Fruit fly (Drosophila melanogaster) whole organism, larva: ENCODE data around the gene ND-B22.

Experiments used
- noc ChIP-seq: fragments of 200-800 bp; sonication (Bioruptor generic); optimal IDR thresholded peaks from 3 replicates; lab custom pipeline; 2019; ENCODE audit warnings: missing biosample characterization, mild to moderate bottlenecking, missing genetic modification characterization, moderate library complexity

Gene ND-B22

dm6 chr2L:13370762-13371161, at the start of gene ND-B22:
Gene ND-B22 (minus strand): TSS chr2L:13371110.
- peak; percentile 16 for TF ChIP-seq noc

dm6 chr2L:13414525-13415481, 43.9 kb upstream of the ND-B22 start, which contains the start of the genes CG16956, CG42784 and CG43850:
Gene CG16956 (minus strand): TSS chr2L:13414575.
Gene CG42784 (plus strand): TSS chr2L:13415431.
Gene CG43850 (plus strand): TSS chr2L:13415431.
- TF ChIP-seq noc, result no peak

- TF ChIP-seq noc, result no peak
These were observed 41.3 kb upstream of the ND-B22 start, which contains the start of gene Flad2 for dm6 chr2L:13412219-13412618. Gene Flad2 (plus strand): TSS chr2L:13412519.

- no peak for TF ChIP-seq noc
These were observed 40.7 kb upstream of the ND-B22 start, which contains the start of gene Vm34Ca for dm6 chr2L:13411566-13411965. Gene Vm34Ca (minus strand): TSS chr2L:13411631.

dm6 chr2L:13399565-13399964, 28.7 kb upstream of the ND-B22 start:
- no peak for TF ChIP-seq noc

dm6 chr2L:13398614-13399161, 27.8 kb upstream of the ND-B22 start, which contains the start of the genes CG10859 and CG7110:
Gene CG10859 (minus strand): TSS chr2L:13398664.
Gene CG7110 (plus strand): TSS chr2L:13398991.
- no peak for TF ChIP-seq noc

- no peak for TF ChIP-seq noc
These were observed 26.5 kb upstream of the ND-B22 start for dm6 chr2L:13397393-13397792.

dm6 chr2L:13396084-13396483, 25.2 kb upstream of the ND-B22 start, which contains the start of gene CG16957:
Gene CG16957 (minus strand): TSS chr2L:13396184.
- no peak for TF ChIP-seq noc

- TF ChIP-seq noc, result peak; percentile 83
These were observed 24.0 kb upstream of the ND-B22 start, which contains the start of gene RpL24 for dm6 chr2L:13394903-13395302. Gene RpL24 (minus strand): TSS chr2L:13395131.

dm6 chr2L:13387255-13387654, 16.3 kb upstream of the ND-B22 start, which contains the start of the genes Ing5 and CG7099:
Gene Ing5 (minus strand): TSS chr2L:13387312.
Gene CG7099 (plus strand): TSS chr2L:13387571.
- TF ChIP-seq noc, result peak; percentile 95

- no peak for TF ChIP-seq noc
These were observed 11.6 kb upstream of the ND-B22 start, which contains the start of gene loqs for dm6 chr2L:13382351-13383029. Gene loqs (plus strand): TSS chr2L:13382652.

- peak; percentile 79 for TF ChIP-seq noc
These were observed 7.6 kb upstream of the ND-B22 start, which contains the start of the genes CG9302 and beta'COP for dm6 chr2L:13378488-13378964. Gene CG9302 (minus strand): TSS chr2L:13378538. Gene beta'COP (plus strand): TSS chr2L:13378902.

dm6 chr2L:13376086-13376485, 5.2 kb upstream of the ND-B22 start:
- no peak for TF ChIP-seq noc

- TF ChIP-seq noc, result peak; percentile 96
These were observed 2.7 kb upstream of the ND-B22 start, which contains the start of the genes Bdp1 and CG6565 for dm6 chr2L:13373435-13374242. Gene Bdp1 (minus strand): TSS chr2L:13373890. Gene CG6565 (plus strand): TSS chr2L:13374019.

dm6 chr2L:13368940-13369339, 2.0 kb downstream of the ND-B22 start, which contains the start of gene CG31855:
Gene CG31855 (plus strand): TSS chr2L:13369204.
- TF ChIP-seq noc, result peak; percentile 80
